Worm (Caenorhabditis elegans): ENCODE measurements around the gene gon-1.

DNA sequence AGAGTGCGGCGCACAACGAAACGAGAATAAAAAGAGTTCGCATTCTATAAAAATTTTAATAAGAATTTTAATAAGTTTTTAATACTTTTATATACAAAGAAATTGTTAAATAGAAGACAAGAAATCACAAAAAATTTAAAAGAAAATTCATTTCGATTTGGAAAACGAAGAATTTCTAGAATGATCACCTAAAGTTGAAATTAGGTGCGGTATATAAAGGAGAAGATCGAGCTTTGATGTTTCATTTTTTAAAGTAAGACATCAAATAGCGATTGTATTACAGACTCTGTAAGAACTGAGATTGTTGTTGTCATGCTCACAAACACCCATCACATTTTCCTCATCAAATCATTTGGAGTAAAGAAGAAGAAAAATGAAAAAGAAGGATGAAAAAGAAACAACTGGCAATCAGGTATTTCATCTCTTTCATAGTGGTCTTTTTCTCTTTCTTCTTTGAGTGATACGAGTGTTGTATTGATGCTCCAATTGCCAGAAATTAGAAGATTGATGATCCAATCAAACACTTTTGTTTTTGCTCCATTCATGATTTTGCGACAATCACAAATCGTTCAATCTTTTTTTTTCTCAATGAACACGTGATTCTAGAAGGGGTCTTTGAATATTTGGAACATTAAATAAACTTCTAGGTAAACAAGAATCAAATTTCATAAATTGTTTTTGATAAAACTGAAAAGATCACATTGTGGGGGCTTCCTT lies 24.9 kb downstream of the gon-1 start, which contains the start of gene dur-1:
- TF ChIP-seq elt-2 (tag; optimal IDR thresholded peaks at IDR 0.05) = no peak
- no peak for TF ChIP-seq ceh-34 (tag; optimal IDR thresholded peaks at IDR 0.05)
- no peak for TF ChIP-seq ets-4 (tag; optimal IDR thresholded peaks at IDR 0.05)
- TF ChIP-seq madf-2 (tag; optimal IDR thresholded peaks at IDR 0.05) = no peak
- no peak for TF ChIP-seq pat-9 (tag; optimal IDR thresholded peaks at IDR 0.05)
- TF ChIP-seq pha-2 (tag; optimal IDR thresholded peaks at IDR 0.05) = no peak
- TF ChIP-seq fkh-10 (GFP tag; optimal IDR thresholded peaks at IDR 0.05) = no peak
- no peak for TF ChIP-seq ceh-9 (tag; optimal IDR thresholded peaks at IDR 0.05)

Measured in whole organism, late embryonic.